Worm (Caenorhabditis elegans) whole organism, late embryonic: ENCODE measurements around the gene W05B10.4.

Experiments
- C08G9.2 ChIP-seq: sonication (generic microtip); optimal IDR thresholded peaks from 2 replicates; lab custom pipeline; 2016; ENCODE audit warnings: mild to moderate bottlenecking, missing genetic modification characterization, moderate library complexity, missing compliant biosample characterization
- C38D4.7 ChIP-seq: fragments of 200-800 bp; sonication (Bioruptor generic); optimal IDR thresholded peaks from 2 replicates; lab custom pipeline; 2018; ENCODE audit warnings: mild to moderate bottlenecking, missing genetic modification characterization, moderate library complexity, missing compliant biosample characterization
- K02D7.2 ChIP-seq: sonication (generic microtip); optimal IDR thresholded peaks from 2 replicates; lab custom pipeline; 2017; ENCODE audit warnings: mild to moderate bottlenecking, missing genetic modification characterization, missing compliant biosample characterization
- K09A11.1 ChIP-seq: sonication (generic microtip); optimal IDR thresholded peaks from 2 replicates; lab custom pipeline; 2017; ENCODE audit warnings: antibody characterized with exemption, mild to moderate bottlenecking, missing genetic modification characterization, missing compliant biosample characterization; ENCODE audit not compliant: insufficient read depth
- T23F11.4 ChIP-seq: fragments of 200-800 bp; sonication (Bioruptor generic); optimal IDR thresholded peaks from 2 replicates; lab custom pipeline; 2018; ENCODE audit warnings: mild to moderate bottlenecking, missing genetic modification characterization, missing compliant biosample characterization
- Y22D7AL.16 ChIP-seq: sonication (generic microtip); optimal IDR thresholded peaks from 2 replicates; lab custom pipeline; 2016; ENCODE audit warnings: missing genetic modification characterization, missing compliant biosample characterization
- ahr-1 ChIP-seq: sonication (generic microtip); optimal IDR thresholded peaks from 2 replicates; lab custom pipeline; 2016; ENCODE audit warnings: missing genetic modification characterization, missing compliant biosample characterization
- ama-1 ChIP-seq: fragments of 150-350 bp; optimal IDR thresholded peaks from 2 replicates; lab custom pipeline; 2014
- ceh-2 ChIP-seq: sonication (generic microtip); optimal IDR thresholded peaks from 2 replicates; lab custom pipeline; 2016; ENCODE audit warnings: missing genotype, missing genetic modification characterization, missing compliant biosample characterization
- ceh-24 ChIP-seq: sonication (generic microtip); optimal IDR thresholded peaks from 2 replicates; lab custom pipeline; 2016; ENCODE audit warnings: mild to moderate bottlenecking, missing genetic modification characterization, missing compliant biosample characterization
- ceh-31 ChIP-seq: sonication (generic microtip); optimal IDR thresholded peaks from 2 replicates; lab custom pipeline; 2016; ENCODE audit warnings: missing genetic modification characterization, missing compliant biosample characterization
- ceh-6 ChIP-seq: fragments of 200-800 bp; sonication (Bioruptor generic); optimal IDR thresholded peaks from 2 replicates; lab custom pipeline; 2018; ENCODE audit warnings: mild to moderate bottlenecking, missing genetic modification characterization, missing compliant biosample characterization
- che-1 ChIP-seq: sonication (generic microtip); optimal IDR thresholded peaks from 2 replicates; lab custom pipeline; 2016; ENCODE audit warnings: mild to moderate bottlenecking, missing genetic modification characterization, missing compliant biosample characterization
- dve-1 ChIP-seq: sonication (generic microtip); optimal IDR thresholded peaks from 2 replicates; lab custom pipeline; 2017; ENCODE audit warnings: antibody characterized with exemption, mild to moderate bottlenecking, missing genetic modification characterization, missing compliant biosample characterization
- elt-2 ChIP-seq: sonication (generic microtip); optimal IDR thresholded peaks from 2 replicates; lab custom pipeline; 2016; ENCODE audit warnings: missing genetic modification reagents, missing genetic modification characterization, missing compliant biosample characterization
- elt-4 ChIP-seq: sonication (generic microtip); optimal IDR thresholded peaks from 2 replicates; lab custom pipeline; 2016; ENCODE audit warnings: missing genetic modification characterization, missing compliant biosample characterization
- ets-4 ChIP-seq: sonication (generic microtip); optimal IDR thresholded peaks from 2 replicates; lab custom pipeline; 2016; ENCODE audit warnings: missing genetic modification characterization, missing compliant biosample characterization
- fkh-10 ChIP-seq: fragments of 150-350 bp; optimal IDR thresholded peaks from 2 replicates; lab custom pipeline; 2014; ENCODE audit warnings: missing biosample characterization, missing genetic modification reagents, missing genetic modification characterization
- hlh-13 ChIP-seq: fragments of 200-800 bp; sonication (Bioruptor generic); optimal IDR thresholded peaks from 2 replicates; lab custom pipeline; 2018; ENCODE audit warnings: mild to moderate bottlenecking, missing genetic modification characterization, missing compliant biosample characterization
- hlh-15 ChIP-seq: sonication (generic microtip); optimal IDR thresholded peaks from 2 replicates; lab custom pipeline; 2016; ENCODE audit warnings: missing genetic modification characterization, missing compliant biosample characterization
- lim-6 ChIP-seq: sonication (generic microtip); optimal IDR thresholded peaks from 2 replicates; lab custom pipeline; 2016; ENCODE audit warnings: missing genetic modification characterization, missing compliant biosample characterization
- madf-2 ChIP-seq: sonication (generic microtip); optimal IDR thresholded peaks from 2 replicates; lab custom pipeline; 2017; ENCODE audit warnings: missing genetic modification characterization, missing compliant biosample characterization
- nfya-1 ChIP-seq: sonication (generic microtip); optimal IDR thresholded peaks from 2 replicates; lab custom pipeline; 2017; ENCODE audit warnings: missing genetic modification characterization, mild to moderate bottlenecking, missing compliant biosample characterization, antibody characterized with exemption, moderate library complexity
- nhr-11 ChIP-seq: fragments of 150-350 bp; optimal IDR thresholded peaks from 2 replicates; lab custom pipeline; 2014; ENCODE audit warnings: missing biosample characterization, missing genetic modification characterization
- npax-4 ChIP-seq: sonication (generic microtip); optimal IDR thresholded peaks from 2 replicates; lab custom pipeline; 2016; ENCODE audit warnings: missing genetic modification characterization, missing compliant biosample characterization
- pat-9 ChIP-seq: fragments of 200-800 bp; sonication (Bioruptor generic); optimal IDR thresholded peaks from 2 replicates; lab custom pipeline; 2018; ENCODE audit warnings: mild to moderate bottlenecking, missing genetic modification characterization, moderate library complexity, missing compliant biosample characterization
- pax-1 ChIP-seq: fragments of 150-350 bp; optimal IDR thresholded peaks from 2 replicates; lab custom pipeline; 2014; ENCODE audit warnings: missing biosample characterization, missing genetic modification characterization
- pqm-1 ChIP-seq: sonication (generic microtip); optimal IDR thresholded peaks from 2 replicates; lab custom pipeline; 2016; ENCODE audit warnings: missing genetic modification characterization, missing compliant biosample characterization
- ref-2 ChIP-seq: sonication (generic microtip); optimal IDR thresholded peaks from 2 replicates; lab custom pipeline; 2016; ENCODE audit warnings: missing genetic modification characterization, missing compliant biosample characterization
- rnt-1 ChIP-seq: sonication (generic microtip); optimal IDR thresholded peaks from 2 replicates; lab custom pipeline; 2016; ENCODE audit warnings: missing genetic modification characterization, missing compliant biosample characterization
- sox-2 ChIP-seq: fragments of 200-800 bp; sonication (Bioruptor generic); IDR thresholded peaks from 2 replicates; pipeline ENCODE4 v1.3.6; 2022; ENCODE audit warnings: missing genetic modification reagents, missing genetic modification characterization, missing compliant biosample characterization
- syd-9 ChIP-seq: sonication (generic microtip); optimal IDR thresholded peaks from 2 replicates; lab custom pipeline; 2016; ENCODE audit warnings: mild to moderate bottlenecking, missing genetic modification characterization, moderate library complexity, missing compliant biosample characterization
- tbx-7 ChIP-seq: sonication (generic microtip); optimal IDR thresholded peaks from 2 replicates; lab custom pipeline; 2016; ENCODE audit warnings: missing genotype, missing genetic modification characterization, missing compliant biosample characterization
- unc-42 ChIP-seq: sonication (generic microtip); optimal IDR thresholded peaks from 2 replicates; lab custom pipeline; 2016; ENCODE audit warnings: missing genotype, missing genetic modification characterization, missing compliant biosample characterization
- unc-86 ChIP-seq: sonication (generic microtip); optimal IDR thresholded peaks from 2 replicates; lab custom pipeline; 2016; ENCODE audit warnings: missing genetic modification characterization, missing compliant biosample characterization
- zip-5 ChIP-seq: sonication (generic microtip); optimal IDR thresholded peaks from 2 replicates; lab custom pipeline; 2016; ENCODE audit warnings: missing genetic modification characterization, missing compliant biosample characterization

Gene W05B10.4

DNA sequence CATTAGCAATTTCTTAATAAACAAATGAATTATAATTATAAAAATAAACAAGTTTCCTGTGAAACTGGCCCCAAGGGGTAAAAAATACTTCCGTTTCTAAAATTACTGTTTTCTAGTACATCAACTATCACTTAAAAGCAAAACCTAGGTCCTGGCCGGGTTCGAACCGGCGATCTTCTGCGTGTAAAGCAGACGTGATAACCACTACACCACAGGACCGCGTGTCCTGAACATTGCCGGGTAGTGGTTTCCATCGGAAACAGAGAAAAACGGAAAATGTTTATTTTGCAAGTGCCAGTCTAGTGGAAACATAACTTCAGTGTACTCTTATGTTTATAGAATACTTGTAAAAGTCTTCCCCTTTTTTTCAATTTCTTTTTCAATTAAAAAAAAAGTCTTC lies 15.2 kb downstream of the W05B10.4 start:
- TF ChIP-seq C08G9.2 (tag; lab: Kevin White, UChicago) (no peak), ama-1 (lab: Kevin White, UChicago) (no peak), lim-6 (no peak), hlh-15 (tag; lab: Kevin White, UChicago) (no peak), ets-4 (no peak), pat-9 (no peak), rnt-1 (tag; lab: Kevin White, UChicago) (no peak), fkh-10 (GFP tag; lab: Kevin White, UChicago) (no peak), elt-4 (tag; lab: Kevin White, UChicago) (no peak), pax-1 (tag; lab: Kevin White, UChicago) (no peak), T23F11.4 (GFP tag; lab: Kevin White, UChicago) (no peak), ceh-31 (tag; lab: Kevin White, UChicago) (no peak), zip-5 (tag; lab: Kevin White, UChicago) (no peak), npax-4 (tag; lab: Kevin White, UChicago) (no peak), syd-9 (no peak), ceh-2 (no peak), nhr-11 (tag; lab: Kevin White, UChicago) (no peak), madf-2 (tag; lab: Kevin White, UChicago) (no peak), dve-1 (tag; lab: Kevin White, UChicago) (no peak)

DNA sequence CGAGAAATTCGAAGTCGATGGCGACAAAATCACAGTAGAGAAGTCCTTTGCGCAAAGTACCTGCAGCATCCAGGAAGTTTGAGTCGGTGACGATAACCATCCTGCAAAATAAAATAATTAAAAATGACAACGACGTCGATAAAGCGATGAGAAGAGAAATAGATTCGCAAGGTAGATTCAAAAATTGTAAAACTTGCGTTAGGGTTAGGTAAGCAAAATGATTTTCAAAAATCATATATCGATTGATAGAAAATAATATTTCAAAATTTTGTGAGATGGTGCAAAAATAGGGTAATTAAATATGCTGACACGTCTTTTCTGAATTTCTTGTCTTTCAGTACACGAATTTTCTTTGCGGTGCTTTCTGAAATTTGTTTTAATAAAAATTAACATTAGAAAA lies 27.1 kb downstream of the W05B10.4 start, which contains the start of gene parn-1:
Gene parn-1 (minus strand): TSS at position 101 of the 400 bp plus-strand sequence.
- TF ChIP-seq pqm-1 (tag; lab: Kevin White, UChicago): no peak
- no peak for TF ChIP-seq Y22D7AL.16
- TF ChIP-seq elt-4 (tag; lab: Kevin White, UChicago): no peak
- TF ChIP-seq nfya-1: no peak
- no peak for TF ChIP-seq sox-2 (GFP tag; lab: Robert Waterston, UW)
- TF ChIP-seq lim-6: no peak
- TF ChIP-seq, all 69 proteins: peak for 0

DNA sequence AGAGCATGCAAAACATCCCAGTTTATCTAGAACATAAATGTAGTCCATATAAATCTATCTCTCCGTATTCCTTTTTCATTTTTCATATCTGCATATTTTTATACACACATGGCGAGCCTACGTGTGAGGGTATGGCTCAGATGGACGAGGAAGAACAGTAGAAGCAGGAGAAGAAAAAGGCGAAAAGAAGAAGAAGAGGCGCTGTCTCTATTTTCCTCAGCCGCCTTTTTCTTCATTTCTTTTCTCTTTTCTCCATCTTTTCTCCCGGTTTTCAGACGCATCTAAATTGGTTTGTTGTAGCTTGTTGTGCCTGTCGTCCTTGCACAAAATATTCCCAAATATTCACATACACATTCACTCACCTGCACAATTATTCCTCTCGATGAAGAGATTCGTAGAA lies 27.9 kb downstream of the W05B10.4 start, which contains the start of gene K10C8.4:
Gene K10C8.4 (plus strand): TSS at position 301 of the 400 bp plus-strand sequence.
- no peak for TF ChIP-seq nfya-1
- no peak for TF ChIP-seq T23F11.4 (GFP tag; lab: Kevin White, UChicago)
- no peak for TF ChIP-seq K09A11.1
- no peak for TF ChIP-seq hlh-13 (GFP tag; lab: Kevin White, UChicago)
- no peak for TF ChIP-seq K02D7.2 (tag; lab: Kevin White, UChicago)
- TF ChIP-seq syd-9: no peak
- no peak for TF ChIP-seq dve-1 (tag; lab: Kevin White, UChicago)
- no peak for TF ChIP-seq unc-86 (tag; lab: Kevin White, UChicago)
- no peak for TF ChIP-seq tbx-7 (tag; lab: Kevin White, UChicago)
- no peak for TF ChIP-seq ceh-24 (tag; lab: Kevin White, UChicago)
- TF ChIP-seq C38D4.7 (GFP tag; lab: Kevin White, UChicago): no peak
- no peak for TF ChIP-seq ceh-6 (GFP tag; lab: Kevin White, UChicago)
- no peak for TF ChIP-seq ref-2 (tag; lab: Kevin White, UChicago)
- no peak for TF ChIP-seq pat-9
- no peak for TF ChIP-seq ahr-1 (tag; lab: Kevin White, UChicago)
- no peak for TF ChIP-seq elt-2 (tag; lab: Kevin White, UChicago)
- no peak for TF ChIP-seq unc-42 (tag; lab: Kevin White, UChicago)

DNA sequence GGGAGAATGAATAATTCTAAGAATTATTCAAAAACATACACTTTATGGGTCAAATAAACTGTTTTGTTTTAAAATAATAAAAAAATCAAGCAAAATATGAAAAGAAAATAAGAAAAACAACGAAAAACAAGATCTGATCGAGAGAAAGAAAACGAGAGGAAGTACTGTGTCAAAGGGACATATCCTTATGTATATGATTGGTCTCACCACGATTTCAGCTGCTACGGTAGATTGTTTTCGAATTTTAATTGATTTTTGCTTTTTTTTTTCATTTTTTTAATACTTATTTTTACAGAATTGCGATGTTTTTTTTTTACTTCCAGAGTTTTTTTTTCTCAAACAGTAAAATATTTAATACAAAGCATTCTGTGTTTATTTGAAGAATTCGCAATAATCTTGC lies 28.8 kb downstream of the W05B10.4 start:
- no peak for TF ChIP-seq fkh-10 (GFP tag; lab: Kevin White, UChicago)
- no peak for TF ChIP-seq C08G9.2 (tag; lab: Kevin White, UChicago)
- TF ChIP-seq elt-4 (tag; lab: Kevin White, UChicago): no peak
- TF ChIP-seq ceh-2: no peak
- TF ChIP-seq che-1 (tag; lab: Kevin White, UChicago): no peak
- TF ChIP-seq unc-42 (tag; lab: Kevin White, UChicago): no peak
